Worm (Caenorhabditis elegans): Measurements from ENCODE around the gene srd-29.

ce11 chrV:7624152-7624551 lies 11.4 kb upstream of the srd-29 start, which contains the start of gene C50E3.13:
- TF ChIP-seq lsy-2 (tag; optimal IDR thresholded peaks at IDR 0.05), result no peak
- no peak for TF ChIP-seq nhr-12 (tag; optimal IDR thresholded peaks at IDR 0.05)
- TF ChIP-seq nhr-90 (tag; optimal IDR thresholded peaks at IDR 0.05; ENCODE audit: poor library complexity), result no peak
- TF ChIP-seq hpl-2 (GFP tag; optimal IDR thresholded peaks at IDR 0.05), result no peak
- no peak for TF ChIP-seq elt-3 (tag; optimal IDR thresholded peaks at IDR 0.05)
- TF ChIP-seq ceh-82 (tag; optimal IDR thresholded peaks at IDR 0.05), result no peak
- no peak for TF ChIP-seq fos-1 (tag; optimal IDR thresholded peaks at IDR 0.05)

Measured in whole organism, L1 larva.